Fruit fly (Drosophila melanogaster): ENCODE measurements around the gene CG32365.
A peak's percentile ranks its signal among the peaks of the same experiment; 100 is the strongest.

The CG32365 gene

DNA sequence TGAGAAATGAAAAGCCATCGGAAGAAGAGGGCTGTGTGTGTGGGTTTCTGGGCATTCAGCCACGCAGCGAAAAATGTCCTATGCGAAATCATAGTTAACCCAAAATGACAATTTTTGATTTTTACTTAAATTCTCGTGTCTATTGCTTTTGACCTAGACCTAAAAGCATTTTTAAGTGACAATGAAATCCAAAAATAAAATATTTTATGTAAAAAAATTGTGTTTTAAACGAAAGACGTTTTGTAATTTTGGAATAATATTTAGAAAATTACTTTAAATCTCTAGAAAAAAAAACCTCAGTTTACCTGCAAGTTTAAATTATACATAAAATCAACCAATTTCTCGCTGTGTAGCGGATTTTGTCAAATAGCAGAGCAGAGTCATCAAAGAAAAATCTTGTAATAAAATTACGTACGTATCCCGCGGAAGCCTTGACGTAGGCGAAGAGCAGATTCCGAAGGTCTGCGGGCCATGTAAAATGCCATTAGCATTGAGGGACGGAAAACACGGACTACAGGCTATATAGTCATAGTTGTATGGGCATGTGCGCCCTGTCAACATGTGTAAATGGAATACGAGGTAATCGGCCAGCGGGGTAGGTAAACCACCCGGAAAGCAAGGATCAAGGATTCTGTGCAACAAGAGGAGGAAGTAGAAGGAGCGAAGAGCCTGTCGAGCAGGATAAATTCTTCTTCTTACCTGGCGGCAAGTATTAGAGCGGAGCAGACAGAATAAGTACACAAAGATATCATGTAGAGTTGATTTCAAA, 41.0 kb downstream of the CG32365 start (continued):
- TF ChIP-seq CG10431 (GFP tag; optimal IDR thresholded peaks at IDR 0.05) = no peak
- no peak for TF ChIP-seq sim (GFP tag; IDR thresholded peaks at IDR 0.05)
- TF ChIP-seq CG7928 (GFP tag; optimal IDR thresholded peaks at IDR 0.05) = no peak
- no peak for TF ChIP-seq tna (GFP tag; IDR thresholded peaks at IDR 0.05; ENCODE audit: partially characterized antibody)
- TF ChIP-seq NFAT (GFP tag; IDR thresholded peaks at IDR 0.05) = 0 out of 2 replicates have a peak, but pooled peaks have one; percentile 17
- TF ChIP-seq salm (tag; optimal IDR thresholded peaks at IDR 0.05) = no peak
- peak; percentile 26 for TF ChIP-seq CG18619 (GFP tag; optimal IDR thresholded peaks at IDR 0.05)
- TF ChIP-seq trem (tag; optimal IDR thresholded peaks at IDR 0.05) = no peak
- TF ChIP-seq B-H2 (GFP tag; optimal IDR thresholded peaks at IDR 0.05) = no peak
- peak; percentile 49 for TF ChIP-seq CG15269 (tag; optimal IDR thresholded peaks at IDR 0.05)
- no peak for TF ChIP-seq mld (GFP tag; IDR thresholded peaks at IDR 0.05; ENCODE audit: partially characterized antibody)
- TF ChIP-seq amos (GFP tag; IDR thresholded peaks at IDR 0.05; ENCODE audit: partially characterized antibody) = no peak
- no peak for TF ChIP-seq CG3163 (GFP tag; optimal IDR thresholded peaks at IDR 0.05)
- no peak for TF ChIP-seq CG4404 (GFP tag; IDR thresholded peaks at IDR 0.05)
- TF ChIP-seq prd (optimal IDR thresholded peaks at IDR 0.05) = no peak
- TF ChIP-seq prd (GFP tag; IDR thresholded peaks at IDR 0.05) = no peak; the same call in 1 of the 3 replicates
- TF ChIP-seq CG13287 (GFP tag; IDR thresholded peaks at IDR 0.05; ENCODE audit: partially characterized antibody) = no peak
- no peak for TF ChIP-seq Chrac-16 (GFP tag; optimal IDR thresholded peaks at IDR 0.05)
- no peak for TF ChIP-seq CG4730 (GFP tag; IDR thresholded peaks at IDR 0.05)
- no peak for TF ChIP-seq Ravus (GFP tag; IDR thresholded peaks at IDR 0.05)
- no peak for TF ChIP-seq CG11093 (GFP tag; IDR thresholded peaks at IDR 0.05)
- no peak for TF ChIP-seq gfzf (GFP tag; optimal IDR thresholded peaks at IDR 0.05)
- TF ChIP-seq Blimp-1 (GFP tag; optimal IDR thresholded peaks at IDR 0.05) = no peak
- no peak for TF ChIP-seq aop (GFP tag; IDR thresholded peaks at IDR 0.05)
- no peak for TF ChIP-seq CG11696 (GFP tag; IDR thresholded peaks at IDR 0.05)
- no peak for TF ChIP-seq CG6813 (GFP tag; optimal IDR thresholded peaks at IDR 0.05)
- no peak for TF ChIP-seq CG12236 (GFP tag; optimal IDR thresholded peaks at IDR 0.05)
- peak; percentile 4 for TF ChIP-seq NfI (GFP tag; optimal IDR thresholded peaks at IDR 0.05)
- TF ChIP-seq CkIIα-i1 (GFP tag; IDR thresholded peaks at IDR 0.05) = no peak
- TF ChIP-seq peb (GFP tag; IDR thresholded peaks at IDR 0.05) = no peak
- TF ChIP-seq phol (tag; optimal IDR thresholded peaks at IDR 0.05) = peak; percentile 1
- TF ChIP-seq crp (GFP tag; optimal IDR thresholded peaks at IDR 0.05) = no peak
- 0 out of 2 replicates have a peak, but pooled peaks have one; percentile 25 for TF ChIP-seq CG31441 (GFP tag; IDR thresholded peaks at IDR 0.05)
- no peak for TF ChIP-seq Hmx (GFP tag; optimal IDR thresholded peaks at IDR 0.05)
- TF ChIP-seq gcm (GFP tag; optimal IDR thresholded peaks at IDR 0.05) = no peak
- TF ChIP-seq lbe (GFP tag; optimal IDR thresholded peaks at IDR 0.05) = no peak
- TF ChIP-seq TFAM (GFP tag; optimal IDR thresholded peaks at IDR 0.05) = no peak
- no peak for TF ChIP-seq slp2 (GFP tag; optimal IDR thresholded peaks at IDR 0.05)
- no peak for TF ChIP-seq pum (GFP tag; optimal IDR thresholded peaks at IDR 0.05)
- no peak for TF ChIP-seq Ets65A (GFP tag)
- TF ChIP-seq Hand (GFP tag; optimal IDR thresholded peaks at IDR 0.05) = no peak
- no peak for TF ChIP-seq CG14014 (GFP tag; IDR thresholded peaks at IDR 0.05)
- no peak for TF ChIP-seq pita (GFP tag; optimal IDR thresholded peaks at IDR 0.05)
- peak; percentile 9; the same call in 1 of the 2 replicates for TF ChIP-seq Drgx (GFP tag; IDR thresholded peaks at IDR 0.05)
- no peak for TF ChIP-seq CG12744 (GFP tag; optimal IDR thresholded peaks at IDR 0.05)
- no peak for TF ChIP-seq NC2β (GFP tag; optimal IDR thresholded peaks at IDR 0.05)
- TF ChIP-seq Hr78 (GFP tag; optimal IDR thresholded peaks at IDR 0.05) = no peak
- TF ChIP-seq CG4854 (GFP tag; optimal IDR thresholded peaks at IDR 0.05) = no peak
- TF ChIP-seq otp (GFP tag; IDR thresholded peaks at IDR 0.05) = no peak
- no peak for TF ChIP-seq zfh2 (GFP tag; optimal IDR thresholded peaks at IDR 0.05)

All from whole organism, embryonic.